Fruit fly (Drosophila melanogaster) whole organism, adult: ENCODE results near the gene CG13308.

Experiments used
- CG11617 ChIP-seq: fragments of 200-800 bp; sonication (Bioruptor generic); optimal IDR thresholded peaks from 2 replicates; lab custom pipeline; 2017; ENCODE audit warnings: mild to moderate bottlenecking, missing biosample characterization, missing genetic modification reagents, missing genetic modification characterization
- CG14711 ChIP-seq: fragments of 200-800 bp; sonication (Bioruptor generic); optimal IDR thresholded peaks from 2 replicates; lab custom pipeline; 2018; ENCODE audit warnings: missing biosample characterization, mild to moderate bottlenecking, missing genetic modification characterization, moderate library complexity
- CG7045 ChIP-seq: fragments of 200-800 bp; sonication (Bioruptor generic); optimal IDR thresholded peaks from 2 replicates; lab custom pipeline; 2017; ENCODE audit warnings: missing biosample characterization, mild to moderate bottlenecking, missing genetic modification characterization
- Crg-1 ChIP-seq: fragments of 200-800 bp; sonication (Bioruptor generic); optimal IDR thresholded peaks from 2 replicates; lab custom pipeline; 2016; ENCODE audit warnings: missing biosample characterization, missing genetic modification characterization
- Hr96 ChIP-seq: fragments of 200-800 bp; sonication (Bioruptor generic); optimal IDR thresholded peaks from 2 replicates; lab custom pipeline; 2016; ENCODE audit warnings: missing biosample characterization, missing genetic modification characterization
- Mnt ChIP-seq: fragments of 200-800 bp; sonication (Bioruptor generic); optimal IDR thresholded peaks from 2 replicates; lab custom pipeline; 2016; ENCODE audit warnings: missing biosample characterization, mild to moderate bottlenecking, missing genetic modification characterization
- cic ChIP-seq: fragments of 200-800 bp; sonication (Bioruptor generic); optimal IDR thresholded peaks from 2 replicates; lab custom pipeline; 2017; ENCODE audit warnings: missing biosample characterization, mild to moderate bottlenecking, missing genetic modification characterization, moderate library complexity
- kay ChIP-seq: fragments of 200-800 bp; sonication (Bioruptor generic); peaks from one replicate; lab custom pipeline; 2016; ENCODE audit warnings: missing biosample characterization, missing genetic modification characterization, borderline replicate concordance
- ovo ChIP-seq: fragments of 200-800 bp; sonication (Bioruptor generic); optimal IDR thresholded peaks from 2 replicates; lab custom pipeline; 2016; ENCODE audit warnings: missing biosample characterization, missing genetic modification characterization
- toe ChIP-seq: fragments of 200-800 bp; sonication (Bioruptor generic); optimal IDR thresholded peaks from 2 replicates; lab custom pipeline; 2016; ENCODE audit warnings: missing biosample characterization, missing genetic modification characterization

DNA sequence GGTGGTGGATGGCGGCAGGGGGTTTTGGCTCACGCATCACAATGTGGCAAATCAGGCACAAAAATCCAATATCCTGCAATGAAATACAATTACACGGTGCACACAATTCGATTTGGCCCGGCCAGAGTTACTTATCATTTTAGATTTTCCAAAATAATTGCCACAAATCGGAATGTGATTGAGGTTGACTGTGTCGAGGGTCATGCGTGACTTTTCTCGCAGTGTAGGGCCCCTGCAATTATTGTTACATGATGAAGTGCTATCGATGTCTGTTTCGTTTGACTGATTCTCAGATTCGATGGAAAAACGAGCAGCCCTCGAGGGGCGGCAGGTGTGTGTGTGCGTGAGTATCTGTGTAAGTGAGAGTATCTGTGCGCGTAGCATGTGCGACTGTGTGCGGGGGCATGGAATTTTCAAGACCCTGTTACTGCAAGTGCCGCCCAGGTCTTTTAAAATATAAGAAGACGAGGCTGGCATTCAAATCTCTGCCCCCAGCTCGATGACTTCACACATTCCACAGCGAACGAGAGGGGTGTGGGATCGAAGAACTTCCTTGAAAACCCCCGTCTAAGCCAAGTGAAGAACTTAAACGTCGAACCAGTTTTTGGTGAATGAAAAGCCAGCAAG lies 16.2 kb downstream of the CG13308 start:
- TF ChIP-seq Crg-1 (GFP tag; lab: Kevin White, UChicago) (no peak), CG14711 (tag; lab: Kevin White, UChicago) (no peak), ovo (GFP tag; lab: Kevin White, UChicago) (no peak), cic (GFP tag; lab: Kevin White, UChicago) (no peak), Hr96 (GFP tag; lab: Kevin White, UChicago) (no peak), kay (GFP tag; lab: Kevin White, UChicago) (no peak), CG11617 (GFP tag; lab: Kevin White, UChicago) (no peak), CG7045 (GFP tag; lab: Kevin White, UChicago) (no peak), Mnt (GFP tag; lab: Kevin White, UChicago) (no peak), toe (GFP tag; lab: Kevin White, UChicago) (no peak)
